Fruit fly (Drosophila melanogaster) whole organism, pupa: ENCODE data around the gene CG31465.
A peak's percentile ranks its signal among the peaks of the same experiment; 100 is the strongest.

Experiments used
- CG10348 ChIP-seq: fragments of 200-800 bp; sonication (Bioruptor generic); IDR thresholded peaks from 2 replicates; pipeline ENCODE4 v1.3.6; 2022; ENCODE audit warnings: missing biosample characterization, missing genetic modification characterization
- CG12605 ChIP-seq: fragments of 200-800 bp; sonication (Bioruptor generic); IDR thresholded peaks from 2 replicates; pipeline ENCODE4 v1.3.6; 2022; ENCODE audit warnings: missing biosample characterization, missing genetic modification characterization
- CG13204 ChIP-seq: fragments of 200-800 bp; sonication (Bioruptor generic); optimal IDR thresholded peaks from 2 replicates; lab custom pipeline; 2018; ENCODE audit warnings: missing biosample characterization, mild to moderate bottlenecking, missing genetic modification characterization, moderate library complexity
- CG14655 ChIP-seq: fragments of 200-800 bp; sonication (Bioruptor generic); optimal IDR thresholded peaks from 3 replicates; lab custom pipeline; 2017; ENCODE audit warnings: mild to moderate bottlenecking, missing biosample characterization, missing genetic modification reagents, missing genetic modification characterization
- CG15710 ChIP-seq: fragments of 200-800 bp; sonication (Bioruptor generic); optimal IDR thresholded peaks from 2 replicates; lab custom pipeline; 2018; ENCODE audit warnings: missing biosample characterization, mild to moderate bottlenecking, missing genetic modification characterization, moderate library complexity
- CG17806 ChIP-seq: fragments of 200-800 bp; sonication (Bioruptor generic); optimal IDR thresholded peaks from 2 replicates; lab custom pipeline; 2018; ENCODE audit warnings: missing biosample characterization, mild to moderate bottlenecking, missing genetic modification characterization, moderate library complexity
- CG32121 ChIP-seq: fragments of 200-800 bp; sonication (Bioruptor generic); IDR thresholded peaks from 2 replicates; pipeline ENCODE4 v1.3.6; 2022; ENCODE audit warnings: missing biosample characterization, missing genetic modification characterization
- CG34367 ChIP-seq: fragments of 200-800 bp; sonication (Bioruptor generic); optimal IDR thresholded peaks from 2 replicates; lab custom pipeline; 2018; ENCODE audit warnings: missing biosample characterization, mild to moderate bottlenecking, missing genetic modification characterization
- CG4496 ChIP-seq: fragments of 200-800 bp; sonication (Bioruptor generic); IDR thresholded peaks from 3 replicates; pipeline ENCODE4 v1.3.6; 2022; ENCODE audit warnings: missing biosample characterization, missing genetic modification characterization
- CG8159 ChIP-seq: fragments of 200-800 bp; sonication (Bioruptor generic); optimal IDR thresholded peaks from 3 replicates; lab custom pipeline; 2018; ENCODE audit warnings: missing biosample characterization, mild to moderate bottlenecking, missing genetic modification characterization, moderate library complexity
- CG8301 ChIP-seq: fragments of 200-800 bp; sonication (Bioruptor generic); optimal IDR thresholded peaks from 2 replicates; lab custom pipeline; 2018; ENCODE audit warnings: missing biosample characterization, mild to moderate bottlenecking, missing genetic modification characterization
- CG9948 ChIP-seq: fragments of 200-800 bp; sonication (Bioruptor generic); optimal IDR thresholded peaks from 2 replicates; lab custom pipeline; 2018; ENCODE audit warnings: missing biosample characterization, mild to moderate bottlenecking, missing genetic modification characterization, moderate library complexity
- D1 ChIP-seq: fragments of 200-800 bp; sonication (Bioruptor generic); optimal IDR thresholded peaks from 2 replicates; lab custom pipeline; 2018; ENCODE audit warnings: missing biosample characterization, mild to moderate bottlenecking, missing genetic modification characterization, moderate library complexity
- EcR ChIP-seq: fragments of 200-800 bp; sonication (Bioruptor generic); optimal IDR thresholded peaks from 3 replicates; lab custom pipeline; 2019; ENCODE audit warnings: missing biosample characterization, missing genetic modification characterization, mild to moderate bottlenecking, moderate library complexity, missing genetic modification reagents
- Ets98B ChIP-seq: fragments of 200-800 bp; sonication (Bioruptor generic); IDR thresholded peaks from 2 replicates; pipeline ENCODE4 v1.3.6; 2022; ENCODE audit warnings: missing biosample characterization, missing genetic modification characterization
- Pif1A ChIP-seq: fragments of 200-800 bp; sonication (Bioruptor generic); optimal IDR thresholded peaks from 3 replicates; lab custom pipeline; 2016; ENCODE audit warnings: missing biosample characterization, missing genetic modification characterization
- Pif1B ChIP-seq: fragments of 200-800 bp; sonication (Bioruptor generic); optimal IDR thresholded peaks from 3 replicates; lab custom pipeline; 2016; ENCODE audit warnings: missing biosample characterization, missing genetic modification characterization
- Snoo ChIP-seq: fragments of 200-800 bp; sonication (Bioruptor generic); optimal IDR thresholded peaks from 3 replicates; lab custom pipeline; 2017; ENCODE audit warnings: missing biosample characterization, mild to moderate bottlenecking, missing genetic modification characterization, inconsistent platforms
- fd96Ca ChIP-seq: fragments of 200-800 bp; sonication (Bioruptor generic); IDR thresholded peaks from 3 replicates; pipeline ENCODE4 v1.3.6; 2022; ENCODE audit warnings: missing biosample characterization, missing genetic modification characterization
- gl ChIP-seq: fragments of 200-800 bp; sonication (Bioruptor generic); optimal IDR thresholded peaks from 2 replicates; lab custom pipeline; 2018; ENCODE audit warnings: missing biosample characterization, mild to moderate bottlenecking, missing genetic modification characterization
- rn ChIP-seq: fragments of 200-800 bp; sonication (Bioruptor generic); IDR thresholded peaks from 2 replicates; pipeline ENCODE4 v1.3.6; 2022; ENCODE audit warnings: missing biosample characterization, missing genetic modification characterization

The CG31465 gene

dm6 chr3R:21921363-21922208 lies 41.0 kb downstream of the CG31465 start:
- TF ChIP-seq CG15710: peak; percentile 82
- TF ChIP-seq CG17806 (tag; lab: Kevin White, UChicago): peak; percentile 70
- peak; percentile 76 for TF ChIP-seq CG14655 (GFP tag; lab: Kevin White, UChicago)
- TF ChIP-seq CG8301: peak; percentile 46
- no peak for TF ChIP-seq CG10348 (GFP tag; lab: Robert Waterston, UW)
- peak; percentile 64 for TF ChIP-seq Pif1A (GFP tag; lab: Kevin White, UChicago)
- TF ChIP-seq D1 (tag; lab: Kevin White, UChicago): peak; percentile 44
- peak; percentile 71 for TF ChIP-seq CG34367 (tag; lab: Kevin White, UChicago)
- 0 out of 3 replicates have a peak, but pooled peaks have one; percentile 43 for TF ChIP-seq CG4496 (GFP tag; lab: Robert Waterston, UW)
- TF ChIP-seq Pif1B (GFP tag; lab: Kevin White, UChicago): peak; percentile 51
- no peak for TF ChIP-seq Ets98B (GFP tag; lab: Robert Waterston, UW)
- peak; percentile 60 for TF ChIP-seq Snoo (tag; lab: Kevin White, UChicago)
- peak; percentile 39; the same call in 1 of the 2 replicates for TF ChIP-seq CG32121 (GFP tag; lab: Robert Waterston, UW)
- peak; percentile 93 for TF ChIP-seq EcR
- no peak for TF ChIP-seq gl (tag; lab: Kevin White, UChicago)
- no peak for TF ChIP-seq CG12605 (GFP tag; lab: Robert Waterston, UW)
- TF ChIP-seq CG9948 (tag; lab: Kevin White, UChicago): peak; percentile 84
- TF ChIP-seq rn (GFP tag; lab: Robert Waterston, UW): no peak
- peak; percentile 90 for TF ChIP-seq CG8159 (tag; lab: Kevin White, UChicago)
- no peak for TF ChIP-seq CG13204
- no peak for TF ChIP-seq fd96Ca (GFP tag; lab: Robert Waterston, UW)

dm6 chr3R:21922244-21922643 lies 41.6 kb downstream of the CG31465 start:
- TF ChIP-seq CG12605 (GFP tag; lab: Robert Waterston, UW) (no peak), CG17806 (tag; lab: Kevin White, UChicago) (no peak), CG4496 (GFP tag; lab: Robert Waterston, UW) (no peak), EcR (peak; percentile 98), D1 (tag; lab: Kevin White, UChicago) (no peak), fd96Ca (GFP tag; lab: Robert Waterston, UW) (no peak), Pif1A (GFP tag; lab: Kevin White, UChicago) (no peak), Snoo (tag; lab: Kevin White, UChicago) (peak; percentile 12), CG14655 (GFP tag; lab: Kevin White, UChicago) (no peak), rn (GFP tag; lab: Robert Waterston, UW) (no peak), gl (tag; lab: Kevin White, UChicago) (no peak), CG9948 (tag; lab: Kevin White, UChicago) (no peak), CG8159 (tag; lab: Kevin White, UChicago) (no peak), Pif1B (GFP tag; lab: Kevin White, UChicago) (no peak), CG13204 (peak; percentile 69), CG8301 (no peak), CG15710 (no peak)

dm6 chr3R:21922674-21923323 lies 42.2 kb downstream of the CG31465 start:
- no peak for TF ChIP-seq fd96Ca (GFP tag; lab: Robert Waterston, UW)
- TF ChIP-seq CG15710: peak; percentile 94
- TF ChIP-seq CG4496 (GFP tag; lab: Robert Waterston, UW): 0 out of 3 replicates have a peak, but pooled peaks have one; percentile 16
- peak; percentile 58 for TF ChIP-seq Pif1A (GFP tag; lab: Kevin White, UChicago)
- TF ChIP-seq D1 (tag; lab: Kevin White, UChicago): peak; percentile 91
- no peak for TF ChIP-seq Ets98B (GFP tag; lab: Robert Waterston, UW)
- peak; percentile 79 for TF ChIP-seq CG14655 (GFP tag; lab: Kevin White, UChicago)
- TF ChIP-seq EcR: peak; percentile 45
- TF ChIP-seq CG34367 (tag; lab: Kevin White, UChicago): peak; percentile 89
- TF ChIP-seq Pif1B (GFP tag; lab: Kevin White, UChicago): peak; percentile 43
- peak; percentile 53 for TF ChIP-seq CG8301
- TF ChIP-seq CG13204: peak; percentile 70
- peak; percentile 96 for TF ChIP-seq CG8159 (tag; lab: Kevin White, UChicago)
- TF ChIP-seq CG17806 (tag; lab: Kevin White, UChicago): peak; percentile 90
- TF ChIP-seq Snoo (tag; lab: Kevin White, UChicago): no peak
- TF ChIP-seq CG32121 (GFP tag; lab: Robert Waterston, UW): no peak
- TF ChIP-seq gl (tag; lab: Kevin White, UChicago): peak; percentile 64
- no peak; the same call in 1 of the 2 replicates for TF ChIP-seq CG12605 (GFP tag; lab: Robert Waterston, UW)
- TF ChIP-seq rn (GFP tag; lab: Robert Waterston, UW): no peak
- TF ChIP-seq CG9948 (tag; lab: Kevin White, UChicago): peak; percentile 93
- TF ChIP-seq CG10348 (GFP tag; lab: Robert Waterston, UW): no peak

- TF ChIP-seq CG32121 (GFP tag; lab: Robert Waterston, UW): no peak
- no peak for TF ChIP-seq CG4496 (GFP tag; lab: Robert Waterston, UW)
- TF ChIP-seq D1 (tag; lab: Kevin White, UChicago): no peak
- peak; percentile 76 for TF ChIP-seq EcR
- TF ChIP-seq Pif1A (GFP tag; lab: Kevin White, UChicago): no peak
- no peak for TF ChIP-seq CG34367 (tag; lab: Kevin White, UChicago)
- TF ChIP-seq CG15710: no peak
- peak; percentile 26 for TF ChIP-seq CG13204
These were observed 43.1 kb downstream of the CG31465 start for dm6 chr3R:21923742-21924141.
